Fruit fly (Drosophila melanogaster): ENCODE data around the gene Dysb.

The Dysb gene

dm6 chr3L:18897459-18898085 lies 30.0 kb downstream of the Dysb start:
- TF ChIP-seq cg (GFP tag; optimal IDR thresholded peaks at IDR 0.05) (peak; percentile 5), kni (GFP tag; optimal IDR thresholded peaks at IDR 0.05) (peak; percentile 32), Pdp1 (GFP tag; optimal IDR thresholded peaks at IDR 0.05) (peak in 1 of 2 experiments; percentile 97), CG2889 (GFP tag; IDR thresholded peaks at IDR 0.05) (no peak), GATAe (GFP tag; conservative IDR thresholded peaks at IDR 0.05) (peak; percentile 44; the same call in 1 of the 2 replicates), CG6791 (GFP tag; IDR thresholded peaks at IDR 0.05; ENCODE audit: partially characterized antibody) (no peak), sens (GFP tag) (peak; percentile 12), CG17612 (GFP tag; IDR thresholded peaks at IDR 0.05) (0 out of 2 replicates have a peak, but pooled peaks have one; percentile 11), nom (GFP tag; optimal IDR thresholded peaks at IDR 0.05) (peak; percentile 12), CG9437 (GFP tag; optimal IDR thresholded peaks at IDR 0.05) (no peak)

- TF ChIP-seq bbx (GFP tag; IDR thresholded peaks at IDR 0.05; ENCODE audit: partially characterized antibody) (peak; percentile 59; the same call in 1 of the 2 replicates), CTCF (GFP tag; optimal IDR thresholded peaks at IDR 0.05) (peak; percentile 48), seq (GFP tag; IDR thresholded peaks at IDR 0.05) (no peak), cg (GFP tag; optimal IDR thresholded peaks at IDR 0.05) (no peak), Max (GFP tag; optimal IDR thresholded peaks at IDR 0.05) (peak; percentile 18), Fer3 (tag; optimal IDR thresholded peaks at IDR 0.05) (peak; percentile 20), sob (GFP tag; IDR thresholded peaks at IDR 0.05) (peak; percentile 29; the same call in 1 of the 2 replicates), CG15514 (GFP tag; optimal IDR thresholded peaks at IDR 0.05) (peak; percentile 40), CG13287 (GFP tag; IDR thresholded peaks at IDR 0.05; ENCODE audit: partially characterized antibody) (peak; percentile 5; the same call in 1 of the 2 replicates), CG1603 (tag; optimal IDR thresholded peaks at IDR 0.05) (peak; percentile 29), CG3281 (GFP tag; optimal IDR thresholded peaks at IDR 0.05) (peak; percentile 16), zfh1 (GFP tag; IDR thresholded peaks at IDR 0.05) (0 out of 3 replicates have a peak, but pooled peaks have one; percentile 26), run (tag; optimal IDR thresholded peaks at IDR 0.05) (no peak), PHDP (tag; optimal IDR thresholded peaks at IDR 0.05) (peak; percentile 39), rib (GFP tag; IDR thresholded peaks at IDR 0.05) (peak; percentile 61; the same call in 1 of the 2 replicates), HLHmδ (GFP tag; optimal IDR thresholded peaks at IDR 0.05) (no peak), CG7963 (GFP tag; IDR thresholded peaks at IDR 0.05; ENCODE audit: partially characterized antibody) (peak; percentile 49; the same call in 1 of the 3 replicates), caup (GFP tag; optimal IDR thresholded peaks at IDR 0.05; ENCODE audit: severe bottlenecking) (peak; percentile 68), fd64A (GFP tag; optimal IDR thresholded peaks at IDR 0.05) (peak; percentile 33), gcm2 (GFP tag; optimal IDR thresholded peaks at IDR 0.05) (peak; percentile 32), CG13624 (GFP tag; optimal IDR thresholded peaks at IDR 0.05) (peak; percentile 9), CG8478 (optimal IDR thresholded peaks at IDR 0.05) (no peak), CG34224 (GFP tag; IDR thresholded peaks at IDR 0.05; ENCODE audit: partially characterized antibody) (peak; percentile 6; the same call in 2 of the 3 replicates), CG18476 (GFP tag; optimal IDR thresholded peaks at IDR 0.05) (no peak), MESR4 (GFP tag; optimal IDR thresholded peaks at IDR 0.05) (peak; percentile 42), CG3065 (GFP tag; optimal IDR thresholded peaks at IDR 0.05) (peak; percentile 19), Sry-β (GFP tag; optimal IDR thresholded peaks at IDR 0.05) (no peak), CG8290 (GFP tag; optimal IDR thresholded peaks at IDR 0.05) (no peak), CG8290 (tag; optimal IDR thresholded peaks at IDR 0.05) (peak in 1 of 2 experiments; percentile 79), CG31441 (GFP tag; IDR thresholded peaks at IDR 0.05) (no peak), Hr51 (GFP tag; optimal IDR thresholded peaks at IDR 0.05) (peak in 1 of 2 experiments; percentile 2), CG2889 (GFP tag; IDR thresholded peaks at IDR 0.05) (no peak), CG4707 (GFP tag; optimal IDR thresholded peaks at IDR 0.05) (peak; percentile 7), CG13296 (GFP tag; optimal IDR thresholded peaks at IDR 0.05) (peak; percentile 47), Bteb2 (GFP tag; optimal IDR thresholded peaks at IDR 0.05) (no peak), BtbVII (GFP tag; optimal IDR thresholded peaks at IDR 0.05) (peak; percentile 43), ap (GFP tag; IDR thresholded peaks at IDR 0.05) (no peak), tll (GFP tag; optimal IDR thresholded peaks at IDR 0.05) (no peak), CG17385 (GFP tag; optimal IDR thresholded peaks at IDR 0.05) (peak; percentile 28)
Observed at dm6 chr3L:18898086-18898470, 30.5 kb downstream of the Dysb start, which contains the start of gene CG3902. Gene CG3902, minus strand, starts transcription at chr3L:18898293.
